Worm (Caenorhabditis elegans) whole organism, early embryonic: ENCODE results near the gene acl-1.

Experiments used
- B0310.2 ChIP-seq: sonication (generic microtip); optimal IDR thresholded peaks from 2 replicates; lab custom pipeline; 2016; ENCODE audit warnings: mild to moderate bottlenecking, missing genetic modification characterization, missing compliant biosample characterization
- F13C5.2 ChIP-seq: sonication (generic microtip); optimal IDR thresholded peaks from 2 replicates; lab custom pipeline; 2017; ENCODE audit warnings: mild to moderate bottlenecking, missing genetic modification characterization, inconsistent platforms, missing compliant biosample characterization
- aly-1 ChIP-seq: sonication (generic microtip); optimal IDR thresholded peaks from 2 replicates; lab custom pipeline; 2016; ENCODE audit warnings: missing genetic modification characterization, missing compliant biosample characterization
- ama-1 ChIP-seq: fragments of 150-350 bp; optimal IDR thresholded peaks from 2 replicates; lab custom pipeline; 2014
- ceh-13 ChIP-seq: fragments of 200-800 bp; sonication (Bioruptor generic); optimal IDR thresholded peaks from 2 replicates; lab custom pipeline; 2018; ENCODE audit warnings: mild to moderate bottlenecking, missing genetic modification characterization, missing compliant biosample characterization
- ceh-36 ChIP-seq: sonication (generic microtip); optimal IDR thresholded peaks from 2 replicates; lab custom pipeline; 2016; ENCODE audit warnings: missing genetic modification characterization, inconsistent platforms, missing compliant biosample characterization
- ets-7 ChIP-seq: sonication (generic microtip); optimal IDR thresholded peaks from 2 replicates; lab custom pipeline; 2016; ENCODE audit warnings: missing genotype, missing genetic modification characterization, missing compliant biosample characterization
- flt-1 ChIP-seq: fragments of 200-800 bp; sonication (Bioruptor generic); IDR thresholded peaks from 2 replicates; pipeline ENCODE4 v1.3.6; 2022; ENCODE audit warnings: missing genetic modification characterization, missing compliant biosample characterization
- hmbx-1 ChIP-seq: sonication (generic microtip); optimal IDR thresholded peaks from 2 replicates; lab custom pipeline; 2016; ENCODE audit warnings: mild to moderate bottlenecking, missing genetic modification characterization, missing compliant biosample characterization
- hmg-4 ChIP-seq: fragments of 200-800 bp; sonication (Bioruptor generic); optimal IDR thresholded peaks from 2 replicates; lab custom pipeline; 2018; ENCODE audit warnings: mild to moderate bottlenecking, missing genetic modification characterization, missing compliant biosample characterization
- hnd-1 ChIP-seq: sonication (generic microtip); optimal IDR thresholded peaks from 2 replicates; lab custom pipeline; 2016; ENCODE audit warnings: missing genetic modification characterization, missing compliant biosample characterization
- pes-1 ChIP-seq: fragments of 200-800 bp; sonication (Bioruptor generic); IDR thresholded peaks from 2 replicates; pipeline ENCODE4 v1.3.6; 2022; ENCODE audit warnings: missing genetic modification reagents, missing genetic modification characterization, missing compliant biosample characterization
- scrt-1 ChIP-seq: fragments of 200-800 bp; sonication (Bioruptor generic); IDR thresholded peaks from 2 replicates; pipeline ENCODE4 v1.3.6; 2022; ENCODE audit warnings: missing genetic modification characterization, missing compliant biosample characterization
- tbx-11 ChIP-seq: fragments of 200-800 bp; sonication (Bioruptor generic); IDR thresholded peaks from 2 replicates; pipeline ENCODE4 v1.3.6; 2022; ENCODE audit warnings: missing genetic modification characterization, missing compliant biosample characterization
- tbx-37 ChIP-seq: fragments of 200-800 bp; sonication (Bioruptor generic); conservative IDR thresholded peaks from 2 replicates; pipeline ENCODE4 v1.3.6; 2022; ENCODE audit warnings: missing genetic modification reagents, missing genetic modification characterization, missing compliant biosample characterization
- tra-4 ChIP-seq: sonication (generic microtip); optimal IDR thresholded peaks from 2 replicates; lab custom pipeline; 2017; ENCODE audit warnings: missing genetic modification characterization, missing compliant biosample characterization

The acl-1 gene

DNA sequence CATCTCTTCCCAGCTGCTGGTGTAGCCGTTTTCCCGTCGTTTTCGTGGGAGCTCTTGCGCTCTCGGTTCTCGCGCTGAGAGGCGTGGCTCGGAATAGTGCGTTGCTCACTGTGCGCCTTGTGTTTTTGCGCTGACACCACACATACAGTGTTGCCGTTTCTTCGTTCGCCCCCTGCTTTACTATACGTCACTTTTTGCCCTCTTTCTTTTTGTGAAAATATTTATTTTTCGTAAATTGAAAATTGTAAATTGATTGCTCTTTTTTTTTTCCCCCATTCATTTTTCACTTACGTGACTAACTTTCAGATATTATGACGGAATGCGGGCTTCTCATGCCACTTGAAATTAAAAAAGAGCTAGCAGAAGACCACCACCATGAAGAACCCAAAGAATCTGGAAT, 29.1 kb downstream of the acl-1 start, which contains the start of gene gmeb-2:
Gene gmeb-2 (plus strand): TSS at position 301 of the 400 bp plus-strand sequence.
- no peak for TF ChIP-seq F13C5.2

DNA sequence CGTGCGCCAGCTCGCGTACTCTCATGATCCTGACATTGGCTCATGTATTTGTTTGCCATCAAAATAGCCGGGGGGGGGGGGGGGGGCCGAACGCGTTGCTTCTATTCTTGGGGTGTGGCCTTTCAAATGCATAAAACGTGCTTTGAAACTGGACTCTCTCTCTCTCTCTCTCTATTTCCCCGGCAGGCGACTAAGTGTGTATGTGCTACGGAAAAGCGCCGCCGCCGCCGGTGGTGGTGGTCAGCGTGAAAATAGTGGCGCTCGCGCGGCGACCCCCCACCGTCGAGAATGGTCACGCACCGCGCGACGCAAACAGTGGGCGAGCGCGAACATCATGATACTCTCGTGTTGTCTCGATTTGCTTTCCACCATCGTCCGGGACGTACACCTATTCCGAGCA, 31.3 kb downstream of the acl-1 start:
- TF ChIP-seq B0310.2 (no peak), hmg-4 (GFP tag; lab: Kevin White, UChicago) (peak; percentile 23)

DNA sequence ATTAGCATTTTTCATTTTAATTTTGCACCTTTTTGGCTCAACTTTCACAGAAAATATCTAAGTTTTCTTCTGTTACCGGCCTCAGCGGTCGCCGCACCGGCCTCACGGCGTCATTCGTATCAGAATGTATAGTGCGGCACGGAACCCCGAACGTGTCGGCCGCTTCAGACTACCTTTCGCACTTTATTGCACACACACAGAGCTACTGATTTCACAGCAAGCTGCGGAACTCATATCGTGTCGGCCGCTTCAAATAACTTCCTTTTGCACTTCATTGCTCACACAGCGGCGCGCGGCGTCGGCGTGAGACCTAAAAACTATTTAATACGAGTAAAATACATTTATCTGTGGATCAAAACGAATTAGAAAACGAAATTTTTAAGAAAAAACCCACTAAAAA, 34.8 kb downstream of the acl-1 start:
- TF ChIP-seq ets-7 (no peak), aly-1 (tag; lab: Kevin White, UChicago) (no peak), scrt-1 (GFP tag; lab: Robert Waterston, UW) (no peak), hnd-1 (tag; lab: Kevin White, UChicago) (no peak)

DNA sequence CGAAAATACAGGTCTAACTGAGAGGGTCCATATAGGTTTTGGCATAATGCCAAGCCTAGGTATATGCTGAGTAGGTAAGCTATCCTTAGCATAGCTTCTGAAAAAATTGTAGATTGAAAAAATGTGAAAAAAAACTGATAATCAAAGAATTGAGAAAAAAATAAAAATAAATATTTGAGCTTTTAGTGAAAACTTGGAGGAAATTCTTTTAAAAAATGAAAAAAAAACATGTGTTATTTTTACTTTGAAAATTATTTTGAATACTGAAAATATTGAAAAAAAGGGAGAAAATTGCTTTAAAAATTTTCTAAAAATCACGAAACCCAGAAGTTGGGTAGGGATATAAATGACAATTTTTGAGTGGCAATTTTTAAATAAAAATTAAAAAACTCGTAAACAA, 37.8 kb downstream of the acl-1 start, which contains the start of gene F53H4.3:
Gene F53H4.3 (minus strand): TSS at position 101 of the 400 bp plus-strand sequence.
- no peak for TF ChIP-seq B0310.2
- no peak for TF ChIP-seq ama-1
- no peak for TF ChIP-seq tra-4 (tag; lab: Kevin White, UChicago)
- no peak for TF ChIP-seq ceh-13 (GFP tag; lab: Kevin White, UChicago)
- TF ChIP-seq tbx-11 (GFP tag; lab: Robert Waterston, UW) = no peak
- no peak for TF ChIP-seq aly-1 (tag; lab: Kevin White, UChicago)
- no peak for TF ChIP-seq hmbx-1
- TF ChIP-seq hmg-4 (GFP tag; lab: Kevin White, UChicago) = no peak
- TF ChIP-seq flt-1 (GFP tag; lab: Robert Waterston, UW) = no peak
- no peak for TF ChIP-seq F13C5.2
- no peak for TF ChIP-seq tbx-37 (GFP tag; lab: Robert Waterston, UW)
- TF ChIP-seq ets-7 = no peak

DNA sequence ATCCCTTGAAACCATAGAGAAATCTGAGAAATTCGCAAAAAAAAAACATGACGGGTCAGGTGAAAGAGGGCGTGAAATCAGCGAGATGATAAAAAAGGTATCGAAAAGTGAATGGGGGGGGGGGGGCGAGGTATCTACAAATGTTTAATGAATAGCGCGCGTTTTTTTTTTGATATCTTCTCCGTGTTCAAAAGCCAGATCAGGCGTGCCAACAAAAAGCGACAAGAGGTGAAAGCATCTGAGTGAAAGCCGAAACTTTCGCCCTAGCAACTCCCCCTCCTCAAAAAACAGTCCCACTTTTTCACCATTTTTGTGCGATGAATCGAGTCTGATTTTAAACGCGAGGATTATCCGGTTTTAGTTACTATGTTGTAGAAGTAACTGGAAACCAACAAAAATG, 38.3 kb downstream of the acl-1 start:
- TF ChIP-seq F13C5.2 (no peak), ama-1 (no peak), ceh-36 (tag; lab: Kevin White, UChicago) (no peak)

DNA sequence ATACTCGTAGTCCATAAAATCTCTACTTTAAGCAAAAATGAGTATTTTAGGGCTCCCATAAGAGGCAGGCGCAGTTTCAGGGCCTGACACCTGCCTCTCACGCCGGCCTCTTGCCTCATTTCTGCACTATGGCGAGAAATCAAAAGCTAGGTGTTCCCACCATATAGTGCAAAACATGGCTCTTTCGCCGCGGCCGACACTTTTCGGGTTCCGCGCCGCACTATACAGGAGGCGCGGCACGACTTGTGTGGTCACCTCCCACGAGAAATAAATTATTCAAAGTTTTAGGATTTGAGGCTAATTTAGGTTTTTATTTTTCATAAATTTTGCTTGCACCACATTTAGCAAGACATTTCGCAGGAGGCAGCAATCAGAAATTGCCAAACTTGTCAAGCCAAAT, 42.8 kb downstream of the acl-1 start:
- TF ChIP-seq ama-1 (no peak), ets-7 (no peak), pes-1 (GFP tag; lab: Robert Waterston, UW) (no peak), hnd-1 (tag; lab: Kevin White, UChicago) (no peak), hmbx-1 (no peak), scrt-1 (GFP tag; lab: Robert Waterston, UW) (no peak), F13C5.2 (no peak), tbx-37 (GFP tag; lab: Robert Waterston, UW) (no peak), tra-4 (tag; lab: Kevin White, UChicago) (no peak), tbx-11 (GFP tag; lab: Robert Waterston, UW) (no peak), B0310.2 (no peak)

DNA sequence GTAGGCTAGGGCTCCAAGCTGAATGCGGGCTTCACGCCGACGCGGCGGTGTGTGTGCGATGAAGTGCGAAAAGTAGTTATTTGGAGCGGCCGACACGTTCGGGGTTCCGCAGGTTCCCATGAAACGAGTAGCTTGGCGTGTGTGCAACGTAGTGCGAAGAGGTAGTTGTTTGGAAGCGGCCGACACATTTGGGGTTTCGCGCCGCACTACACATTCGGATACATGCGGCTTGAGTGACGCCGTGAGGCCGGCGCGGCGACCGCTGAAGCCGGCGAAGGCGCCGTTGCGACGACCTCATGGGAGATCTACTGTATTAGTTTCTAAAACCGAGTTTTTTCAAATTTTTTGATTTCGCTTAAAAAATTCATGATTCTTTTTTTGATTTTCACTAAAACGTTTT, 51.5 kb downstream of the acl-1 start:
- TF ChIP-seq hnd-1 (tag; lab: Kevin White, UChicago) = no peak
- no peak for TF ChIP-seq F13C5.2
